Fruit fly (Drosophila melanogaster): ENCODE measurements around the gene vls.
A peak's percentile ranks its signal among the peaks of the same experiment; 100 is the strongest.

The vls gene

dm6 chr2L:20097105-20097631 lies 31.7 kb upstream of the vls start, which contains the start of the genes mRpS18B and Kua (continued):
- TF ChIP-seq Pdp1 (GFP tag; optimal IDR thresholded peaks at IDR 0.05) (peak; percentile 14 to 87), Sox100B (GFP tag; optimal IDR thresholded peaks at IDR 0.05) (peak; percentile 62), zen2 (GFP tag; IDR thresholded peaks at IDR 0.05; ENCODE audit: partially characterized antibody) (no peak), grau (tag; optimal IDR thresholded peaks at IDR 0.05) (peak; percentile 64), fd3F (GFP tag; optimal IDR thresholded peaks at IDR 0.05) (peak; percentile 23), unpg (GFP tag; optimal IDR thresholded peaks at IDR 0.05) (peak; percentile 62), Ravus (GFP tag; IDR thresholded peaks at IDR 0.05) (no peak), jumu (GFP tag; optimal IDR thresholded peaks at IDR 0.05) (no peak), B-H1 (GFP tag; IDR thresholded peaks at IDR 0.05) (peak; percentile 28; the same call in 1 of the 3 replicates), Hr51 (GFP tag; optimal IDR thresholded peaks at IDR 0.05) (peak in 1 of 2 experiments; percentile 52), CG4360 (GFP tag; IDR thresholded peaks at IDR 0.05) (no peak), BEAF-32 (GFP tag; optimal IDR thresholded peaks at IDR 0.05) (peak; percentile 71), CG10274 (GFP tag; optimal IDR thresholded peaks at IDR 0.05) (no peak), CG2889 (GFP tag; IDR thresholded peaks at IDR 0.05) (0 out of 3 replicates have a peak, but pooled peaks have one; percentile 22), Dek (tag; optimal IDR thresholded peaks at IDR 0.05) (peak; percentile 35), odd (GFP tag; optimal IDR thresholded peaks at IDR 0.05) (no peak), ttk (GFP tag; IDR thresholded peaks at IDR 0.05) (0 out of 2 replicates have a peak, but pooled peaks have one; percentile 35), nmo (GFP tag; optimal IDR thresholded peaks at IDR 0.05) (peak; percentile 65), Bdp1 (GFP tag; optimal IDR thresholded peaks at IDR 0.05) (peak; percentile 1), psq (GFP tag; optimal IDR thresholded peaks at IDR 0.05) (no peak), CG13775 (GFP tag; optimal IDR thresholded peaks at IDR 0.05) (peak; percentile 59), sob (GFP tag; IDR thresholded peaks at IDR 0.05) (peak; percentile 71), tin (GFP tag; optimal IDR thresholded peaks at IDR 0.05) (peak; percentile 62), kni (GFP tag; optimal IDR thresholded peaks at IDR 0.05) (no peak), Hand (GFP tag; optimal IDR thresholded peaks at IDR 0.05) (no peak), B-H2 (GFP tag; optimal IDR thresholded peaks at IDR 0.05) (peak; percentile 68), so (GFP tag; IDR thresholded peaks at IDR 0.05) (no peak), CG31388 (GFP tag; optimal IDR thresholded peaks at IDR 0.05) (no peak), CG10462 (GFP tag; optimal IDR thresholded peaks at IDR 0.05) (no peak), klu (GFP tag; IDR thresholded peaks at IDR 0.05) (peak; percentile 10; the same call in 1 of the 2 replicates), CG4424 (GFP tag; optimal IDR thresholded peaks at IDR 0.05) (peak; percentile 60), ssp (GFP tag; IDR thresholded peaks at IDR 0.05) (peak; percentile 60), ind (GFP tag; optimal IDR thresholded peaks at IDR 0.05) (peak; percentile 53), BtbVII (GFP tag; optimal IDR thresholded peaks at IDR 0.05) (peak; percentile 22), knrl (GFP tag; IDR thresholded peaks at IDR 0.05; ENCODE audit: partially characterized antibody) (peak; percentile 71), bsh (GFP tag; optimal IDR thresholded peaks at IDR 0.05) (peak in 1 of 2 experiments; percentile 54), GATAe (GFP tag; conservative IDR thresholded peaks at IDR 0.05) (no peak), her (GFP tag; optimal IDR thresholded peaks at IDR 0.05) (no peak), CG6683 (GFP tag; optimal IDR thresholded peaks at IDR 0.05) (no peak), pzg (GFP tag; optimal IDR thresholded peaks at IDR 0.05) (peak; percentile 48), CG2875 (GFP tag; optimal IDR thresholded peaks at IDR 0.05) (no peak), chn (GFP tag; optimal IDR thresholded peaks at IDR 0.05) (no peak), HmgZ (tag; optimal IDR thresholded peaks at IDR 0.05) (peak; percentile 47), CG11723 (GFP tag; optimal IDR thresholded peaks at IDR 0.05) (no peak), CG1792 (GFP tag; optimal IDR thresholded peaks at IDR 0.05) (no peak), CG9817 (tag; optimal IDR thresholded peaks at IDR 0.05) (peak; percentile 57), ash1 (GFP tag; optimal IDR thresholded peaks at IDR 0.05) (no peak), CG8924 (tag; optimal IDR thresholded peaks at IDR 0.05) (peak; percentile 53), NC2α (GFP tag; optimal IDR thresholded peaks at IDR 0.05) (no peak)

Measured in whole organism, embryonic.